Fruit fly (Drosophila melanogaster): ENCODE data around the gene CG42544.

- TF ChIP-seq CTCF (optimal IDR thresholded peaks at IDR 0.05) (no peak), CG8478 (optimal IDR thresholded peaks at IDR 0.05) (no peak)
These were observed 22.0 kb upstream of the CG42544 start for dm6 chr3R:7282244-7282890.
